Fruit fly (Drosophila melanogaster): Measurements from ENCODE around the gene CG4849.

Gene CG4849

DNA sequence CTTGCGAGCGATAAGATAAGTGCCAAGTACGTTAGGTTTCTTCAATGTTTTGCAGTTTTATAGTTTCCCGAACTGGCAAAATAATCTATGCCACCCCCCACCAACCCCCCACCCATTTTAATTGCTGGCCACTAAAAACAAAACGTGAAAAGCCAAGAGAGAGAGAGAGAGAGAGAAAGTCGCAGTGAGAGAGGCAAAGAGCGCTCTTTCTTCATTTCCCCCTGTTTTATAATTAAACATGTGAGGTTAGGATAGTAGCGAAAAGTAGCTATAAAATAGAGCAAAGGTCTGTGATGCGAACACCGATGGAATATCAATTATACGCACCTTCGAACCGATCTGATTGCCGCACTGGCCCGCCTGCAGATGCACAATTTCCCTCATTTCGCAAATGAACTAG is 24.6 kb downstream of the CG4849 start:
- TF ChIP-seq CG2199 (GFP tag; IDR thresholded peaks at IDR 0.05) (no peak), bigmax (GFP tag; optimal IDR thresholded peaks at IDR 0.05) (peak; percentile 77), wek (GFP tag; optimal IDR thresholded peaks at IDR 0.05) (no peak), sug (tag; optimal IDR thresholded peaks at IDR 0.05) (peak; percentile 37), Trl (optimal IDR thresholded peaks at IDR 0.05) (peak; percentile 70 to 82), Trl (GFP tag; optimal IDR thresholded peaks at IDR 0.05) (no peak), rib (GFP tag; IDR thresholded peaks at IDR 0.05) (peak; percentile 8; the same call in 1 of the 2 replicates), NK7.1 (GFP tag; optimal IDR thresholded peaks at IDR 0.05) (no peak), kni (GFP tag; optimal IDR thresholded peaks at IDR 0.05) (peak; percentile 7), exex (tag; optimal IDR thresholded peaks at IDR 0.05) (peak; percentile 41), MBD-R2 (GFP tag; IDR thresholded peaks at IDR 0.05) (0 out of 2 replicates have a peak, but pooled peaks have one; percentile 0)

DNA sequence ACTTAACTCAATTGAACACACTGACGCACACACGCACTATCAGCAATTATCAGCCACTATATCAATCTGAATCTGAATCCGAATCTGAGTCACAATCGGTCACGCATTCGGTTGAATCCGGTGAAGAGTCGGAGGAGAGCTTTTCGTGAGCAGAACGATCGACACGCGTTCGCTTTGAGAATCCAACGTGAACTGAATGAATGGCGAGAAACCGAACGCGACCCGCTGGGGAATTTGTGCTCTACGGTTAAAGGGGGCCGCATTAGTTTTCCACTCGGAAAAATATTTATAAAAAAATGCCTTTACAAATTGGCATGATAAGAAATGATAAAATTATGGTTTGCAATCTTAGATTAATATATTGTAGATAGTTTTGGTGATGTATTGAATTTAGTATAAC is 25.0 kb downstream of the CG4849 start, which contains the start of gene betaTub97EF:
Gene betaTub97EF (minus strand): TSS at position 196 of the 400 bp plus-strand sequence.
- TF ChIP-seq CG32532 (GFP tag; IDR thresholded peaks at IDR 0.05) = peak; percentile 35; the same call in 1 of the 2 replicates
- no peak for TF ChIP-seq dimm (GFP tag; IDR thresholded peaks at IDR 0.05)
- TF ChIP-seq zfh1 (GFP tag; IDR thresholded peaks at IDR 0.05) = 0 out of 3 replicates have a peak, but pooled peaks have one; percentile 15
- TF ChIP-seq grau (tag; optimal IDR thresholded peaks at IDR 0.05) = no peak
- peak; percentile 10 for TF ChIP-seq B-H2 (GFP tag; optimal IDR thresholded peaks at IDR 0.05)
- TF ChIP-seq ATbp (GFP tag; optimal IDR thresholded peaks at IDR 0.05) = no peak
- 0 out of 3 replicates have a peak, but pooled peaks have one; percentile 42 for TF ChIP-seq ken (GFP tag; IDR thresholded peaks at IDR 0.05)
- peak; percentile 57 for TF ChIP-seq CG7987 (GFP tag; optimal IDR thresholded peaks at IDR 0.05)
- no peak for TF ChIP-seq CG17568 (GFP tag; optimal IDR thresholded peaks at IDR 0.05)
- TF ChIP-seq CG9932 (GFP tag; IDR thresholded peaks at IDR 0.05) = peak; percentile 49
- no peak for TF ChIP-seq CG17912 (GFP tag; optimal IDR thresholded peaks at IDR 0.05)
- TF ChIP-seq ttk (GFP tag; IDR thresholded peaks at IDR 0.05) = 0 out of 2 replicates have a peak, but pooled peaks have one; percentile 21
- no peak for TF ChIP-seq Usf (GFP tag; optimal IDR thresholded peaks at IDR 0.05)
- TF ChIP-seq Sin3A (optimal IDR thresholded peaks at IDR 0.05) = no peak
- 0 out of 3 replicates have a peak, but pooled peaks have one; percentile 8 for TF ChIP-seq ase (GFP tag; IDR thresholded peaks at IDR 0.05)
- TF ChIP-seq CG34422 (GFP tag; IDR thresholded peaks at IDR 0.05) = peak; percentile 52; the same call in 1 of the 3 replicates
- TF ChIP-seq CG1832 (GFP tag; optimal IDR thresholded peaks at IDR 0.05) = no peak
- TF ChIP-seq PHDP (tag; optimal IDR thresholded peaks at IDR 0.05) = no peak
- TF ChIP-seq CG14441 (GFP tag; IDR thresholded peaks at IDR 0.05) = 0 out of 2 replicates have a peak, but pooled peaks have one; percentile 40
- 0 out of 3 replicates have a peak, but pooled peaks have one; percentile 8 for TF ChIP-seq CG2889 (GFP tag; IDR thresholded peaks at IDR 0.05)
- TF ChIP-seq CG17829 (tag; optimal IDR thresholded peaks at IDR 0.05) = no peak
- no peak for TF ChIP-seq CG8765 (GFP tag; IDR thresholded peaks at IDR 0.05)
- no peak for TF ChIP-seq Poxn (GFP tag; IDR thresholded peaks at IDR 0.05)
- TF ChIP-seq vvl (GFP tag; IDR thresholded peaks at IDR 0.05) = peak; percentile 28; the same call in 1 of the 2 replicates
- no peak for TF ChIP-seq CG1602 (GFP tag; optimal IDR thresholded peaks at IDR 0.05)
- TF ChIP-seq CoRest (tag; optimal IDR thresholded peaks at IDR 0.05) = no peak
- peak; percentile 23 for TF ChIP-seq gro (GFP tag; optimal IDR thresholded peaks at IDR 0.05)
- TF ChIP-seq CG4730 (GFP tag; IDR thresholded peaks at IDR 0.05) = 0 out of 2 replicates have a peak, but pooled peaks have one; percentile 15
- TF ChIP-seq Bgb (GFP tag; IDR thresholded peaks at IDR 0.05; ENCODE audit: partially characterized antibody) = 0 out of 2 replicates have a peak, but pooled peaks have one; percentile 35
- TF ChIP-seq CG11560 (tag; IDR thresholded peaks at IDR 0.05) = no peak
- no peak for TF ChIP-seq CG11695 (GFP tag; IDR thresholded peaks at IDR 0.05)
- no peak for TF ChIP-seq fd96Cb (tag; optimal IDR thresholded peaks at IDR 0.05)
- no peak for TF ChIP-seq C15 (GFP tag; IDR thresholded peaks at IDR 0.05)
- no peak for TF ChIP-seq CG10462 (GFP tag; optimal IDR thresholded peaks at IDR 0.05)
- TF ChIP-seq ewg (GFP tag; optimal IDR thresholded peaks at IDR 0.05) = no peak
- TF ChIP-seq CG10267 (tag; optimal IDR thresholded peaks at IDR 0.05) = no peak
- TF ChIP-seq lov (optimal IDR thresholded peaks at IDR 0.05) = no peak
- no peak for TF ChIP-seq lov (GFP tag; IDR thresholded peaks at IDR 0.05)
- TF ChIP-seq Deaf1 (tag; optimal IDR thresholded peaks at IDR 0.05) = peak; percentile 29
- no peak for TF ChIP-seq Camta (GFP tag; optimal IDR thresholded peaks at IDR 0.05)
